Fruit fly (Drosophila melanogaster): ENCODE results near the gene CG12213.
A peak's percentile ranks its signal among the peaks of the same experiment; 100 is the strongest.

CG12213 gene

dm6 chr3R:11947079-11947869 is 20.2 kb downstream of the CG12213 start (continued):
- TF ChIP-seq dan (GFP tag; IDR thresholded peaks at IDR 0.05) = no peak
- TF ChIP-seq CG3281 (GFP tag; optimal IDR thresholded peaks at IDR 0.05) = peak; percentile 38
- TF ChIP-seq CG32772 (GFP tag; IDR thresholded peaks at IDR 0.05) = 0 out of 2 replicates have a peak, but pooled peaks have one; percentile 13
- TF ChIP-seq CG17612 (GFP tag; IDR thresholded peaks at IDR 0.05) = no peak
- 0 out of 2 replicates have a peak, but pooled peaks have one; percentile 30 for TF ChIP-seq H2.0 (GFP tag; IDR thresholded peaks at IDR 0.05)
- peak; percentile 52; the same call in 1 of the 2 replicates for TF ChIP-seq sob (GFP tag; IDR thresholded peaks at IDR 0.05)
- no peak for TF ChIP-seq CrebB (tag; optimal IDR thresholded peaks at IDR 0.05)
- TF ChIP-seq org-1 (GFP tag; optimal IDR thresholded peaks at IDR 0.05) = peak; percentile 26
- peak; percentile 72 for TF ChIP-seq dysf (GFP tag; IDR thresholded peaks at IDR 0.05)
- TF ChIP-seq CG13123 (GFP tag; optimal IDR thresholded peaks at IDR 0.05) = no peak
- TF ChIP-seq grau (tag; optimal IDR thresholded peaks at IDR 0.05) = peak; percentile 84
- TF ChIP-seq ac (GFP tag; optimal IDR thresholded peaks at IDR 0.05) = no peak
- TF ChIP-seq CG1024 (GFP tag; IDR thresholded peaks at IDR 0.05) = 0 out of 2 replicates have a peak, but pooled peaks have one; percentile 5
- 0 out of 3 replicates have a peak, but pooled peaks have one; percentile 5 for TF ChIP-seq C15 (GFP tag; IDR thresholded peaks at IDR 0.05)
- TF ChIP-seq TFAM (GFP tag; optimal IDR thresholded peaks at IDR 0.05) = no peak
- peak; percentile 27; the same call in 2 of the 3 replicates for TF ChIP-seq ci (GFP tag; IDR thresholded peaks at IDR 0.05)
- TF ChIP-seq Ada2b (GFP tag; IDR thresholded peaks at IDR 0.05) = 0 out of 2 replicates have a peak, but pooled peaks have one; percentile 17
- TF ChIP-seq pan (optimal IDR thresholded peaks at IDR 0.05) = no peak
- TF ChIP-seq pan (GFP tag; optimal IDR thresholded peaks at IDR 0.05 in 1 of 2, IDR thresholded peaks at IDR 0.05 in 1 of 2) = peak in 1 of 2 experiments; percentile 44
- TF ChIP-seq CG3995 (GFP tag; optimal IDR thresholded peaks at IDR 0.05) = no peak
- peak; percentile 32 for TF ChIP-seq lilli (GFP tag; optimal IDR thresholded peaks at IDR 0.05)
- TF ChIP-seq Hr51 (GFP tag; optimal IDR thresholded peaks at IDR 0.05) = peak in 1 of 2 experiments; percentile 22
- TF ChIP-seq CG5245 (GFP tag; optimal IDR thresholded peaks at IDR 0.05) = no peak
- no peak for TF ChIP-seq bbx (GFP tag; IDR thresholded peaks at IDR 0.05; ENCODE audit: partially characterized antibody)
- TF ChIP-seq CG10543 (GFP tag; optimal IDR thresholded peaks at IDR 0.05) = no peak
- no peak for TF ChIP-seq CG15011 (GFP tag; optimal IDR thresholded peaks at IDR 0.05)
- TF ChIP-seq Hey (tag; optimal IDR thresholded peaks at IDR 0.05) = no peak
- TF ChIP-seq CG6272 (GFP tag; IDR thresholded peaks at IDR 0.05) = no peak
- no peak for TF ChIP-seq CG17361 (GFP tag; IDR thresholded peaks at IDR 0.05)
- peak; percentile 59 for TF ChIP-seq slbo (GFP tag; IDR thresholded peaks at IDR 0.05)
- peak; percentile 47; the same call in 1 of the 2 replicates for TF ChIP-seq vvl (GFP tag; IDR thresholded peaks at IDR 0.05)
- peak; percentile 16 for TF ChIP-seq sqz (GFP tag; optimal IDR thresholded peaks at IDR 0.05)
- no peak for TF ChIP-seq ERR (GFP tag; optimal IDR thresholded peaks at IDR 0.05)
- no peak for TF ChIP-seq Lim3 (GFP tag; IDR thresholded peaks at IDR 0.05)
- TF ChIP-seq CG8765 (GFP tag; IDR thresholded peaks at IDR 0.05) = no peak
- 0 out of 2 replicates have a peak, but pooled peaks have one; percentile 20 for TF ChIP-seq CG14667 (GFP tag; IDR thresholded peaks at IDR 0.05)
- TF ChIP-seq CG1603 (tag; optimal IDR thresholded peaks at IDR 0.05) = peak; percentile 46
- TF ChIP-seq CG9817 (tag; optimal IDR thresholded peaks at IDR 0.05) = peak; percentile 3
- TF ChIP-seq CG34422 (GFP tag; IDR thresholded peaks at IDR 0.05) = peak; percentile 8; the same call in 1 of the 3 replicates
- no peak for TF ChIP-seq CG14014 (GFP tag; IDR thresholded peaks at IDR 0.05)
- no peak for TF ChIP-seq CG9876 (GFP tag; optimal IDR thresholded peaks at IDR 0.05)
- no peak for TF ChIP-seq jumu (GFP tag; optimal IDR thresholded peaks at IDR 0.05)
- peak; percentile 34 for TF ChIP-seq CG7839 (tag; optimal IDR thresholded peaks at IDR 0.05)
- no peak for TF ChIP-seq Neu2 (GFP tag; optimal IDR thresholded peaks at IDR 0.05; ENCODE audit: borderline replicate concordance)
- TF ChIP-seq tgo (GFP tag; IDR thresholded peaks at IDR 0.05) = 0 out of 3 replicates have a peak, but pooled peaks have one; percentile 15
- peak; percentile 56 for TF ChIP-seq lmd (GFP tag; IDR thresholded peaks at IDR 0.05)
- TF ChIP-seq CG17359 (tag; optimal IDR thresholded peaks at IDR 0.05) = no peak
- TF ChIP-seq CG3065 (GFP tag; optimal IDR thresholded peaks at IDR 0.05) = no peak
- TF ChIP-seq Gug (GFP tag; IDR thresholded peaks at IDR 0.05) = peak; percentile 27; the same call in 1 of the 4 replicates
- TF ChIP-seq Optix (GFP tag; IDR thresholded peaks at IDR 0.05) = no peak
